Worm (Caenorhabditis elegans) whole organism, midembryonic: ENCODE results near the gene spp-11.

ENCODE experiments used
- T22C8.4 ChIP-seq: fragments of 200-800 bp; sonication (Bioruptor generic); IDR thresholded peaks from 2 replicates; pipeline ENCODE4 v1.3.6; 2022; ENCODE audit warnings: missing genetic modification characterization, missing compliant biosample characterization
- cog-1 ChIP-seq: sonication (generic microtip); optimal IDR thresholded peaks from 2 replicates; lab custom pipeline; 2016; ENCODE audit warnings: missing genetic modification characterization, missing compliant biosample characterization
- med-1 ChIP-seq: sonication (generic microtip); optimal IDR thresholded peaks from 2 replicates; lab custom pipeline; 2017; ENCODE audit warnings: missing genetic modification characterization, mild to moderate bottlenecking, missing compliant biosample characterization, antibody characterized with exemption, missing genetic modification reagents; ENCODE audit not compliant: insufficient read depth
- ref-1 ChIP-seq: fragments of 200-800 bp; sonication (Bioruptor generic); conservative IDR thresholded peaks from 2 replicates; pipeline ENCODE4 v1.3.6; 2022; ENCODE audit warnings: missing genetic modification reagents, missing genetic modification characterization, missing compliant biosample characterization
- tab-1 ChIP-seq: fragments of 200-800 bp; sonication (Bioruptor generic); IDR thresholded peaks from 2 replicates; pipeline ENCODE4 v1.3.6; 2022; ENCODE audit warnings: missing genetic modification characterization, missing compliant biosample characterization
- ztf-23 ChIP-seq: fragments of 200-800 bp; sonication (Bioruptor generic); IDR thresholded peaks from 2 replicates; pipeline ENCODE4 v1.3.6; 2022; ENCODE audit warnings: missing genetic modification reagents, missing genetic modification characterization, missing compliant biosample characterization

- TF ChIP-seq cog-1 (tag; lab: Kevin White, UChicago) (peak; percentile 22), tab-1 (GFP tag; lab: Robert Waterston, UW) (no peak), T22C8.4 (GFP tag; lab: Robert Waterston, UW) (no peak), med-1 (GFP tag; lab: Kevin White, UChicago) (peak; percentile 24), ref-1 (GFP tag; lab: Robert Waterston, UW) (no peak), ztf-23 (GFP tag; lab: Robert Waterston, UW) (peak; percentile 39; the same call in 1 of the 2 replicates)
These were observed 46.2 kb upstream of the spp-11 start, which contains the start of gene atg-16.2 for ce11 chrII:6453341-6453806.
